Worm (Caenorhabditis elegans): ENCODE data around the gene map-1.

- TF ChIP-seq W03F9.2 (tag; optimal IDR thresholded peaks at IDR 0.05) (no peak), him-1 (tag; optimal IDR thresholded peaks at IDR 0.05) (no peak)
Observed at ce11 chrIV:3710737-3711136, 24.1 kb upstream of the map-1 start.

All from whole organism, L4/young adult.